Fruit fly (Drosophila melanogaster) whole organism, pupa: ENCODE data around the gene BicD.
A peak's percentile ranks its signal among the peaks of the same experiment; 100 is the strongest.

Source experiments
- CG10348 ChIP-seq: fragments of 200-800 bp; sonication (Bioruptor generic); IDR thresholded peaks from 2 replicates; pipeline ENCODE4 v1.3.6; 2022; ENCODE audit warnings: missing biosample characterization, missing genetic modification characterization
- CG14655 ChIP-seq: fragments of 200-800 bp; sonication (Bioruptor generic); optimal IDR thresholded peaks from 3 replicates; lab custom pipeline; 2017; ENCODE audit warnings: mild to moderate bottlenecking, missing biosample characterization, missing genetic modification reagents, missing genetic modification characterization
- CG15710 ChIP-seq: fragments of 200-800 bp; sonication (Bioruptor generic); optimal IDR thresholded peaks from 2 replicates; lab custom pipeline; 2018; ENCODE audit warnings: missing biosample characterization, mild to moderate bottlenecking, missing genetic modification characterization, moderate library complexity
- CG32121 ChIP-seq: fragments of 200-800 bp; sonication (Bioruptor generic); IDR thresholded peaks from 2 replicates; pipeline ENCODE4 v1.3.6; 2022; ENCODE audit warnings: missing biosample characterization, missing genetic modification characterization
- CG34367 ChIP-seq: fragments of 200-800 bp; sonication (Bioruptor generic); optimal IDR thresholded peaks from 2 replicates; lab custom pipeline; 2018; ENCODE audit warnings: missing biosample characterization, mild to moderate bottlenecking, missing genetic modification characterization
- CG8301 ChIP-seq: fragments of 200-800 bp; sonication (Bioruptor generic); optimal IDR thresholded peaks from 2 replicates; lab custom pipeline; 2018; ENCODE audit warnings: missing biosample characterization, mild to moderate bottlenecking, missing genetic modification characterization
- CG9948 ChIP-seq: fragments of 200-800 bp; sonication (Bioruptor generic); optimal IDR thresholded peaks from 2 replicates; lab custom pipeline; 2018; ENCODE audit warnings: missing biosample characterization, mild to moderate bottlenecking, missing genetic modification characterization, moderate library complexity
- EcR ChIP-seq: fragments of 200-800 bp; sonication (Bioruptor generic); optimal IDR thresholded peaks from 3 replicates; lab custom pipeline; 2019; ENCODE audit warnings: missing biosample characterization, missing genetic modification characterization, mild to moderate bottlenecking, moderate library complexity, missing genetic modification reagents
- Ets98B ChIP-seq: fragments of 200-800 bp; sonication (Bioruptor generic); IDR thresholded peaks from 2 replicates; pipeline ENCODE4 v1.3.6; 2022; ENCODE audit warnings: missing biosample characterization, missing genetic modification characterization
- fd96Ca ChIP-seq: fragments of 200-800 bp; sonication (Bioruptor generic); IDR thresholded peaks from 3 replicates; pipeline ENCODE4 v1.3.6; 2022; ENCODE audit warnings: missing biosample characterization, missing genetic modification characterization
- gl ChIP-seq: fragments of 200-800 bp; sonication (Bioruptor generic); optimal IDR thresholded peaks from 2 replicates; lab custom pipeline; 2018; ENCODE audit warnings: missing biosample characterization, mild to moderate bottlenecking, missing genetic modification characterization

DNA sequence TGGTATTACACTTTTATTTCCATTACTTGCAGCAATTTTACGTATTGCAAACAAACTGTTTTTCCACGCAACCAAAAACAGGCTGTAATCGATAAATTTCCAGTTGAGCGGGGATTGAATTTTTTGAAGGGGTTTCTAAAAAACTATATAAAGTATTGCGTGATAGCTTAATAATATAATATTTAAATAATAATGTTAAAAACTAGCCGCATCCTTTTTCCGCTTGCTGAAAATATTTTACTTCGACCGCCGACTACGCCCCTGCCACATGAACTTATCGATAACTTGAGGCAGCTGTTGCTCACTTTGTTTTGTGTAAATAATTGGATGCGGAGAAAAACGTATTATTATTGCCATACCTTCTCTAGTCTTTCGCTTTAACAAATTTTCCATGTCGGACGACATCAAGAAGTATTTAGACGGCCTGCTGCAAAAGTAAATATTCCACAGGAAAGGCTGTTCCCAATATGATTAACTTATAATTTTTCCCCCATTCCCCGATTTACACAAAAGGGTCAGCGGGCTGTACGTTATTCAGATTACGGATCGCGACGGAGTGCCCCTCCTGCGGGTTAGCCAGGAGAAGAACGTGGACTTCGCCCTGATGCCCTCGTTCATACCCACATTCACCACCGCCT, 8.0 kb upstream of the BicD start, which contains the start of the genes fws and Lamtor3:
- TF ChIP-seq EcR (GFP tag; lab: Kevin White, UChicago) (peak; percentile 41), gl (peak; percentile 95), CG14655 (GFP tag; lab: Kevin White, UChicago) (peak; percentile 99), CG8301 (tag; lab: Kevin White, UChicago) (peak; percentile 99), fd96Ca (GFP tag; lab: Robert Waterston, UW) (peak; percentile 100), CG34367 (peak; percentile 98), CG9948 (tag; lab: Kevin White, UChicago) (peak; percentile 99), CG32121 (peak; percentile 99), Ets98B (peak; percentile 100), CG10348 (GFP tag; lab: Robert Waterston, UW) (peak; percentile 98), CG15710 (tag; lab: Kevin White, UChicago) (peak; percentile 99)
